1 fruit fly cellular context compared by ENCODE assay signal in genomic region chr3R:19028758-19029157, dm6.
TF ChIP-seq lines count a peak whose summit lies in the region.

Gene GatA, minus strand, starts transcription at chr3R:19028857.
Gene P5cr, plus strand, starts transcription at chr3R:19028931.

TF ChIP-seq in whole organism, embryonic, 481 proteins besides CTCF, POLR2A, EP300 and RAD21 (continued from another document):
- TF ChIP-seq Ravus (GFP tag; IDR thresholded peaks at IDR 0.05; lab: Robert Waterston, UW) (peak; percentile 34), CG12104 (GFP tag; optimal IDR thresholded peaks at IDR 0.05; lab: Kevin White, UChicago) (peak; percentile 3), CG12155 (GFP tag; optimal IDR thresholded peaks at IDR 0.05; lab: Kevin White, UChicago) (peak; percentile 83), ro (GFP tag; IDR thresholded peaks at IDR 0.05; lab: Robert Waterston, UW) (no peak), peb (GFP tag; IDR thresholded peaks at IDR 0.05; lab: Robert Waterston, UW) (no peak), NfI (GFP tag; optimal IDR thresholded peaks at IDR 0.05; lab: Kevin White, UChicago) (peak; percentile 90), CG9797 (GFP tag; optimal IDR thresholded peaks at IDR 0.05; lab: Kevin White, UChicago) (peak; percentile 37), br (optimal IDR thresholded peaks at IDR 0.05; lab: Kevin White, UChicago) (no peak), ac (GFP tag; optimal IDR thresholded peaks at IDR 0.05; lab: Kevin White, UChicago) (no peak), gcm (GFP tag; optimal IDR thresholded peaks at IDR 0.05; lab: Kevin White, UChicago) (peak; percentile 5), tup (GFP tag; optimal IDR thresholded peaks at IDR 0.05; lab: Kevin White, UChicago) (peak; percentile 64), Rfx (GFP tag; IDR thresholded peaks at IDR 0.05; lab: Robert Waterston, UW) (peak; percentile 98), Hand (GFP tag; optimal IDR thresholded peaks at IDR 0.05; lab: Kevin White, UChicago) (peak; percentile 63), CG6791 (GFP tag; IDR thresholded peaks at IDR 0.05; lab: Robert Waterston, UW; ENCODE audit: partially characterized antibody) (no peak), vfl (GFP tag; optimal IDR thresholded peaks at IDR 0.05; lab: Kevin White, UChicago) (peak; percentile 88), Camta (GFP tag; optimal IDR thresholded peaks at IDR 0.05; lab: Kevin White, UChicago) (peak; percentile 36), CG18764 (GFP tag; optimal IDR thresholded peaks at IDR 0.05; lab: Kevin White, UChicago) (peak; percentile 67), CG30431 (GFP tag; optimal IDR thresholded peaks at IDR 0.05; lab: Kevin White, UChicago) (peak; percentile 63), bsh (GFP tag; optimal IDR thresholded peaks at IDR 0.05; lab: Kevin White, UChicago) (peak; percentile 51 to 69), stwl (tag; optimal IDR thresholded peaks at IDR 0.05; lab: Kevin White, UChicago) (no peak), CG4707 (GFP tag; optimal IDR thresholded peaks at IDR 0.05; lab: Kevin White, UChicago) (peak; percentile 41), ham (GFP tag; IDR thresholded peaks at IDR 0.05; lab: Robert Waterston, UW) (peak; percentile 26; the same call in 1 of the 2 replicates), sna (GFP tag; IDR thresholded peaks at IDR 0.05; lab: Robert Waterston, UW; ENCODE audit: partially characterized antibody) (no peak), mam (GFP tag; optimal IDR thresholded peaks at IDR 0.05; lab: Kevin White, UChicago) (peak; percentile 94), HLH3B (GFP tag; IDR thresholded peaks at IDR 0.05; lab: Robert Waterston, UW) (peak; percentile 64), az2 (GFP tag; optimal IDR thresholded peaks at IDR 0.05; lab: Kevin White, UChicago) (peak; percentile 82), Med (GFP tag; lab: Kevin White, UChicago) (peak; percentile 98), Mes4 (GFP tag; optimal IDR thresholded peaks at IDR 0.05; lab: Kevin White, UChicago) (no peak), Oli (tag; optimal IDR thresholded peaks at IDR 0.05; lab: Kevin White, UChicago) (peak; percentile 60), CG31365 (tag; optimal IDR thresholded peaks at IDR 0.05; lab: Kevin White, UChicago) (peak; percentile 47), CG4424 (GFP tag; optimal IDR thresholded peaks at IDR 0.05; lab: Kevin White, UChicago) (peak; percentile 79), D19A (tag; optimal IDR thresholded peaks at IDR 0.05; lab: Kevin White, UChicago) (no peak), NFAT (GFP tag; IDR thresholded peaks at IDR 0.05; lab: Robert Waterston, UW) (peak; percentile 97), kni (GFP tag; optimal IDR thresholded peaks at IDR 0.05; lab: Kevin White, UChicago) (no peak), Hr51 (GFP tag; optimal IDR thresholded peaks at IDR 0.05; lab: Kevin White, UChicago) (peak; percentile 65 to 83), Nf-YC (tag; optimal IDR thresholded peaks at IDR 0.05; lab: Kevin White, UChicago) (peak; percentile 23), CG7556 (GFP tag; optimal IDR thresholded peaks at IDR 0.05; lab: Kevin White, UChicago) (peak; percentile 61), Adf1 (GFP tag; IDR thresholded peaks at IDR 0.05; lab: Robert Waterston, UW) (peak; percentile 70), CG12942 (GFP tag; optimal IDR thresholded peaks at IDR 0.05; lab: Kevin White, UChicago) (peak; percentile 85)
